Fruit fly (Drosophila melanogaster) whole organism, embryonic: Measurements from ENCODE around the gene Pi3K68D.
A peak's percentile ranks its signal among the peaks of the same experiment; 100 is the strongest.

Experiments used
- Antp ChIP-seq: fragments of 200-800 bp; sonication (Bioruptor generic); optimal IDR thresholded peaks from 3 replicates; lab custom pipeline; 2016; ENCODE audit warnings: missing biosample characterization, missing genetic modification characterization
- BEAF-32 ChIP-seq: fragments of 200-800 bp; sonication (Bioruptor generic); optimal IDR thresholded peaks from 3 replicates; lab custom pipeline; 2017; ENCODE audit warnings: missing biosample characterization, missing genetic modification characterization, mild to moderate bottlenecking, moderate library complexity, missing genetic modification reagents
- Bteb2 ChIP-seq: fragments of 200-800 bp; sonication (Bioruptor generic); optimal IDR thresholded peaks from 2 replicates; lab custom pipeline; 2016; ENCODE audit warnings: missing biosample characterization, missing genetic modification characterization
- CG10431 ChIP-seq: fragments of 200-800 bp; sonication (Bioruptor generic); optimal IDR thresholded peaks from 3 replicates; lab custom pipeline; 2018; ENCODE audit warnings: missing biosample characterization, mild to moderate bottlenecking, missing genetic modification characterization
- CG12391 ChIP-seq: fragments of 200-800 bp; sonication (Bioruptor generic); optimal IDR thresholded peaks from 3 replicates; lab custom pipeline; 2018; ENCODE audit warnings: missing biosample characterization, mild to moderate bottlenecking, missing genetic modification characterization, moderate library complexity
- CG12744 ChIP-seq: fragments of 200-800 bp; sonication (Bioruptor generic); optimal IDR thresholded peaks from 2 replicates; lab custom pipeline; 2016; ENCODE audit warnings: missing biosample characterization, missing genetic modification characterization
- CG13287 ChIP-seq: fragments of 200-800 bp; sonication (Bioruptor generic); IDR thresholded peaks from 2 replicates; pipeline ENCODE4 v1.3.6; 2022; ENCODE audit warnings: missing biosample characterization, missing genetic modification characterization; ENCODE audit not compliant: partially characterized antibody
- CG14014 ChIP-seq: fragments of 200-800 bp; sonication (Bioruptor generic); IDR thresholded peaks from 2 replicates; pipeline ENCODE4 v1.3.6; 2022; ENCODE audit warnings: missing biosample characterization, missing genetic modification characterization
- CG14710 ChIP-seq: fragments of 200-800 bp; sonication (Bioruptor generic); optimal IDR thresholded peaks from 3 replicates; lab custom pipeline; 2019; ENCODE audit warnings: missing biosample characterization, mild to moderate bottlenecking, missing genetic modification characterization, moderate library complexity
- CG15601 ChIP-seq: fragments of 200-800 bp; sonication (Bioruptor generic); optimal IDR thresholded peaks from 3 replicates; lab custom pipeline; 2019; ENCODE audit warnings: missing biosample characterization, mild to moderate bottlenecking, missing genetic modification characterization, moderate library complexity
- CG16813 ChIP-seq: fragments of 200-800 bp; sonication (Bioruptor generic); IDR thresholded peaks from 3 replicates; pipeline ENCODE4 v1.3.6; 2022; ENCODE audit warnings: missing biosample characterization, missing genetic modification characterization; ENCODE audit not compliant: partially characterized antibody
- CG17385 ChIP-seq: fragments of 200-800 bp; sonication (Bioruptor generic); optimal IDR thresholded peaks from 3 replicates; lab custom pipeline; 2018; ENCODE audit warnings: missing biosample characterization, mild to moderate bottlenecking, missing genetic modification characterization
- CG32767 ChIP-seq: fragments of 200-800 bp; sonication (Bioruptor generic); IDR thresholded peaks from 2 replicates; pipeline ENCODE4 v1.3.6; 2022; ENCODE audit warnings: missing biosample characterization, missing genetic modification characterization
- CG34376 ChIP-seq: fragments of 200-800 bp; sonication (Bioruptor generic); optimal IDR thresholded peaks from 2 replicates; lab custom pipeline; 2018; ENCODE audit warnings: missing biosample characterization, mild to moderate bottlenecking, missing genetic modification characterization
- CG4328 ChIP-seq: fragments of 200-800 bp; sonication (Bioruptor generic); optimal IDR thresholded peaks from 3 replicates; lab custom pipeline; 2017; ENCODE audit warnings: missing biosample characterization, missing genetic modification reagents, missing genetic modification characterization
- CG4617 ChIP-seq: fragments of 200-800 bp; sonication (Bioruptor generic); optimal IDR thresholded peaks from 3 replicates; lab custom pipeline; 2016; ENCODE audit warnings: missing biosample characterization, missing genetic modification characterization, borderline replicate concordance
- CG5245 ChIP-seq: fragments of 200-800 bp; sonication (Bioruptor generic); optimal IDR thresholded peaks from 3 replicates; lab custom pipeline; 2016; ENCODE audit warnings: missing biosample characterization, missing genetic modification characterization
- CG8924 ChIP-seq: fragments of 200-800 bp; optimal IDR thresholded peaks from 3 replicates; lab custom pipeline; 2019; ENCODE audit warnings: missing biosample characterization, mild to moderate bottlenecking, missing genetic modification characterization, moderate library complexity
- CG9609 ChIP-seq: fragments of 200-800 bp; sonication (Bioruptor generic); optimal IDR thresholded peaks from 3 replicates; lab custom pipeline; 2016; ENCODE audit warnings: missing biosample characterization, missing genetic modification characterization
- CG9817 ChIP-seq: fragments of 200-800 bp; sonication (Bioruptor generic); optimal IDR thresholded peaks from 2 replicates; lab custom pipeline; 2018; ENCODE audit warnings: missing biosample characterization, mild to moderate bottlenecking, missing genetic modification characterization, moderate library complexity
- Dip3 ChIP-seq: fragments of 200-800 bp; sonication (Bioruptor generic); optimal IDR thresholded peaks from 3 replicates; lab custom pipeline; 2016; ENCODE audit warnings: missing biosample characterization, missing genetic modification characterization
- Dp ChIP-seq: fragments of 200-800 bp; sonication (Bioruptor generic); optimal IDR thresholded peaks from 2 replicates; lab custom pipeline; 2018; ENCODE audit warnings: missing biosample characterization, mild to moderate bottlenecking, missing genetic modification characterization, moderate library complexity
- Dref ChIP-seq: fragments of 200-800 bp; sonication (Bioruptor generic); IDR thresholded peaks from 2 replicates; pipeline ENCODE4 v1.3.6; 2022; ENCODE audit warnings: missing biosample characterization, missing genetic modification characterization
- E2f2 ChIP-seq: fragments of 200-800 bp; sonication (Bioruptor generic); IDR thresholded peaks from 2 replicates; pipeline ENCODE4 v1.3.6; 2022; ENCODE audit warnings: missing biosample characterization, missing genetic modification characterization
- ERR ChIP-seq: fragments of 200-800 bp; sonication (Bioruptor generic); optimal IDR thresholded peaks from 2 replicates; lab custom pipeline; 2016; ENCODE audit warnings: missing biosample characterization, missing genetic modification characterization
- MBD-R2 ChIP-seq: fragments of 200-800 bp; sonication (Bioruptor generic); IDR thresholded peaks from 2 replicates; pipeline ENCODE4 v1.3.6; 2022; ENCODE audit warnings: missing biosample characterization, missing genetic modification characterization
- Med ChIP-seq: fragments of 200-800 bp; sonication (Bioruptor generic); peaks from one replicate; lab custom pipeline; 2016; ENCODE audit warnings: missing biosample characterization, missing genetic modification characterization, mild to moderate bottlenecking, inconsistent platforms, moderate library complexity
- Pdp1 ChIP-seq, 2 experiments: fragments of 200-800 bp; sonication (Bioruptor generic); optimal IDR thresholded peaks; 3 replicates each; lab custom pipeline; 2016; ENCODE audit warnings: missing biosample characterization in 2 of 2, missing genetic modification characterization in 2 of 2, mild to moderate bottlenecking in 1 of 2, moderate library complexity in 1 of 2
- TFAM ChIP-seq: fragments of 200-800 bp; sonication (Bioruptor generic); optimal IDR thresholded peaks from 2 replicates; lab custom pipeline; 2017; ENCODE audit warnings: missing biosample characterization, missing genetic modification characterization, inconsistent platforms
- ash1 ChIP-seq: fragments of 200-800 bp; sonication (Bioruptor generic); optimal IDR thresholded peaks from 2 replicates; lab custom pipeline; 2018; ENCODE audit warnings: missing biosample characterization, mild to moderate bottlenecking, missing genetic modification characterization
- cas ChIP-seq: fragments of 200-800 bp; sonication (Bioruptor generic); IDR thresholded peaks from 2 replicates; pipeline ENCODE4 v1.3.6; 2022; ENCODE audit warnings: missing biosample characterization, missing genetic modification characterization
- chinmo ChIP-seq: fragments of 200-800 bp; sonication (Bioruptor generic); IDR thresholded peaks from 4 replicates; pipeline ENCODE4 v1.3.6; 2022; ENCODE audit warnings: missing biosample characterization, missing genetic modification characterization; ENCODE audit not compliant: partially characterized antibody
- crol ChIP-seq: fragments of 200-800 bp; sonication (Bioruptor generic); IDR thresholded peaks from 2 replicates; pipeline ENCODE4 v1.3.6; 2022; ENCODE audit warnings: missing biosample characterization, missing genetic modification characterization
- dimm ChIP-seq: fragments of 200-800 bp; sonication (Bioruptor generic); IDR thresholded peaks from 2 replicates; pipeline ENCODE4 v1.3.6; 2022; ENCODE audit warnings: missing biosample characterization, missing genetic modification characterization
- gem ChIP-seq: fragments of 200-800 bp; sonication (Bioruptor generic); optimal IDR thresholded peaks from 2 replicates; lab custom pipeline; 2019; ENCODE audit warnings: missing biosample characterization, mild to moderate bottlenecking, missing genetic modification characterization, moderate library complexity
- gfzf ChIP-seq: fragments of 200-800 bp; sonication (Bioruptor generic); optimal IDR thresholded peaks from 2 replicates; lab custom pipeline; 2016; ENCODE audit warnings: missing biosample characterization, mild to moderate bottlenecking, missing genetic modification characterization, moderate library complexity
- h ChIP-seq: fragments of >200 bp; optimal IDR thresholded peaks from 2 replicates; lab custom pipeline; 2017
- jumu ChIP-seq: fragments of 200-800 bp; sonication (Bioruptor generic); optimal IDR thresholded peaks from 3 replicates; lab custom pipeline; 2016; ENCODE audit warnings: missing biosample characterization, missing genetic modification characterization
- klu ChIP-seq: fragments of 200-800 bp; sonication (Bioruptor generic); IDR thresholded peaks from 2 replicates; pipeline ENCODE4 v1.3.6; 2022; ENCODE audit warnings: missing biosample characterization, missing genetic modification characterization
- p53 ChIP-seq: fragments of 200-800 bp; sonication (Bioruptor generic); optimal IDR thresholded peaks from 2 replicates; lab custom pipeline; 2016; ENCODE audit warnings: missing biosample characterization, missing genetic modification characterization
- phol ChIP-seq: fragments of 200-800 bp; sonication (Bioruptor generic); optimal IDR thresholded peaks from 3 replicates; lab custom pipeline; 2018; ENCODE audit warnings: missing biosample characterization, mild to moderate bottlenecking, missing genetic modification characterization, moderate library complexity
- pzg ChIP-seq: fragments of 200-800 bp; sonication (Bioruptor generic); optimal IDR thresholded peaks from 3 replicates; lab custom pipeline; 2018; ENCODE audit warnings: missing biosample characterization, mild to moderate bottlenecking, missing genetic modification characterization, moderate library complexity
- rib ChIP-seq: fragments of 200-800 bp; sonication (Bioruptor generic); IDR thresholded peaks from 2 replicates; pipeline ENCODE4 v1.3.6; 2022; ENCODE audit warnings: missing biosample characterization, missing genetic modification characterization
- slou ChIP-seq: fragments of 200-800 bp; sonication (Bioruptor generic); optimal IDR thresholded peaks from 3 replicates; lab custom pipeline; 2016; ENCODE audit warnings: missing biosample characterization, missing genetic modification characterization
- sqz ChIP-seq: fragments of 200-800 bp; sonication (Bioruptor generic); optimal IDR thresholded peaks from 3 replicates; lab custom pipeline; 2018; ENCODE audit warnings: missing biosample characterization, mild to moderate bottlenecking, missing genetic modification characterization
- stwl ChIP-seq: fragments of 200-800 bp; sonication (Bioruptor generic); optimal IDR thresholded peaks from 3 replicates; lab custom pipeline; 2018; ENCODE audit warnings: missing biosample characterization, mild to moderate bottlenecking, missing genetic modification characterization, moderate library complexity
- tin ChIP-seq: fragments of 200-800 bp; sonication (Bioruptor generic); optimal IDR thresholded peaks from 3 replicates; lab custom pipeline; 2016; ENCODE audit warnings: missing biosample characterization, missing genetic modification characterization
- trem ChIP-seq: fragments of 200-800 bp; optimal IDR thresholded peaks from 3 replicates; lab custom pipeline; 2019; ENCODE audit warnings: missing biosample characterization, mild to moderate bottlenecking, missing genetic modification characterization, moderate library complexity

The Pi3K68D gene

dm6 chr3L:11793233-11793800 is 3.5 kb upstream of the Pi3K68D start, which contains the start of the genes twy and CG10907 (continued):
- TF ChIP-seq gfzf (GFP tag; lab: Kevin White, UChicago) (peak; percentile 58), CG12744 (GFP tag; lab: Kevin White, UChicago) (no peak), CG8924 (no peak), CG16813 (GFP tag; lab: Robert Waterston, UW) (0 out of 3 replicates have a peak, but pooled peaks have one; percentile 25), CG4617 (GFP tag; lab: Kevin White, UChicago) (peak; percentile 59), rib (GFP tag; lab: Robert Waterston, UW) (no peak), CG14710 (tag; lab: Kevin White, UChicago) (peak; percentile 10), tin (GFP tag; lab: Kevin White, UChicago) (no peak), E2f2 (peak; percentile 40; the same call in 1 of the 2 replicates), BEAF-32 (GFP tag; lab: Kevin White, UChicago) (peak; percentile 16), ERR (no peak), CG12391 (tag; lab: Kevin White, UChicago) (no peak), CG13287 (GFP tag; lab: Robert Waterston, UW) (0 out of 2 replicates have a peak, but pooled peaks have one; percentile 35), Dp (GFP tag; lab: Kevin White, UChicago) (peak; percentile 40), CG32767 (GFP tag; lab: Robert Waterston, UW) (no peak), sqz (GFP tag; lab: Kevin White, UChicago) (no peak), crol (GFP tag; lab: Robert Waterston, UW) (no peak), jumu (GFP tag; lab: Kevin White, UChicago) (no peak), CG15601 (no peak), CG9609 (no peak), Med (GFP tag; lab: Kevin White, UChicago) (peak; percentile 30), chinmo (GFP tag; lab: Robert Waterston, UW) (no peak), TFAM (no peak), CG9817 (no peak), p53 (GFP tag; lab: Kevin White, UChicago) (no peak), Antp (GFP tag; lab: Kevin White, UChicago) (no peak), Pdp1 (GFP tag; optimal IDR thresholded peaks at IDR 0.05; lab: Kevin White, UChicago) (no peak), klu (GFP tag; lab: Robert Waterston, UW) (no peak), slou (GFP tag; lab: Kevin White, UChicago) (no peak), ash1 (GFP tag; lab: Kevin White, UChicago) (no peak), CG5245 (GFP tag; lab: Kevin White, UChicago) (no peak), cas (GFP tag; lab: Robert Waterston, UW) (no peak), CG14014 (no peak), Dip3 (GFP tag; lab: Kevin White, UChicago) (no peak), CG17385 (GFP tag; lab: Kevin White, UChicago) (no peak), phol (tag; lab: Kevin White, UChicago) (no peak), Dref (GFP tag; lab: Robert Waterston, UW) (no peak), stwl (tag; lab: Kevin White, UChicago) (peak; percentile 15), h (no peak), trem (tag; lab: Kevin White, UChicago) (peak; percentile 16), pzg (GFP tag; lab: Kevin White, UChicago) (peak; percentile 17), MBD-R2 (GFP tag; lab: Robert Waterston, UW) (peak; percentile 67; the same call in 1 of the 2 replicates), CG34376 (no peak), gem (tag; lab: Kevin White, UChicago) (no peak), dimm (no peak), Bteb2 (GFP tag; lab: Kevin White, UChicago) (no peak), CG4328 (no peak), CG10431 (no peak)
- TF ChIP-seq, all 482 proteins: peak for 15
